Worm (Caenorhabditis elegans): ENCODE results near the gene prp-39.

prp-39 gene

DNA sequence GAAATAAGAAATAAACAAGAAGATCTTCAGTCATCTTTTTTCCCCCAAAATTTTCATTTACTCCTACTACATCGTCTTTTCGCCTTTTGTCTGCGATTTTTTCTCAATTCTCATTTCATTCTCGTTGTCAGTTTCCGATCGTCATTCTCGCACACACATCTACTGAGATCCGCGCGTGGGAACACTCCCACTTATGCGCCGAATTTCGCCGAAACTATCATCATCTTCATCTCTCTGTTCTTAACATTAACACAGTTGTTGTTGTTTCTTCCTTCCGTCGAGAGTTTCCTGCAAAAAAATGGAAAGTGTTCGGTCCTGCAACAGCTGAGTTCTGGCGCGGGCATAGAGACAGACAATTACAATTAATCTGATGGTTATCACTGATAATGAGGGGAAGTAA is 15.2 kb upstream of the prp-39 start:
- TF ChIP-seq rnt-1 (tag; optimal IDR thresholded peaks at IDR 0.05) (no peak), elt-2 (tag; optimal IDR thresholded peaks at IDR 0.05) (no peak), lin-11 (tag; optimal IDR thresholded peaks at IDR 0.05) (no peak), tbx-2 (tag; optimal IDR thresholded peaks at IDR 0.05) (no peak), ceh-24 (tag; optimal IDR thresholded peaks at IDR 0.05) (no peak), pat-9 (tag; optimal IDR thresholded peaks at IDR 0.05) (no peak), ceh-2 (tag; optimal IDR thresholded peaks at IDR 0.05) (no peak), dmd-4 (tag; optimal IDR thresholded peaks at IDR 0.05; ENCODE audit: borderline replicate concordance) (no peak), unc-3 (GFP tag; conservative IDR thresholded peaks at IDR 0.05) (no peak), unc-3 (tag; optimal IDR thresholded peaks at IDR 0.05) (no peak), ceh-18 (tag; optimal IDR thresholded peaks at IDR 0.05) (no peak), ceh-30 (tag; optimal IDR thresholded peaks at IDR 0.05) (no peak), ceh-9 (tag; optimal IDR thresholded peaks at IDR 0.05) (no peak), T23F11.4 (GFP tag; optimal IDR thresholded peaks at IDR 0.05) (no peak), hlh-13 (GFP tag; optimal IDR thresholded peaks at IDR 0.05) (no peak), syd-9 (tag; optimal IDR thresholded peaks at IDR 0.05) (no peak)

ce11 chrV:5696177-5696576 is 13.7 kb upstream of the prp-39 start:
- TF ChIP-seq ceh-24 (tag; optimal IDR thresholded peaks at IDR 0.05) (no peak), nhr-11 (tag; optimal IDR thresholded peaks at IDR 0.05) (no peak), unc-3 (GFP tag; conservative IDR thresholded peaks at IDR 0.05) (no peak), unc-3 (tag; optimal IDR thresholded peaks at IDR 0.05) (no peak), ama-1 (optimal IDR thresholded peaks at IDR 0.05) (no peak), lin-11 (tag; optimal IDR thresholded peaks at IDR 0.05) (no peak), pat-9 (tag; optimal IDR thresholded peaks at IDR 0.05) (no peak), hlh-15 (tag; optimal IDR thresholded peaks at IDR 0.05) (no peak), ceh-2 (tag; optimal IDR thresholded peaks at IDR 0.05) (no peak), elt-4 (tag; optimal IDR thresholded peaks at IDR 0.05) (no peak), pag-3 (tag; optimal IDR thresholded peaks at IDR 0.05; ENCODE audit: borderline replicate concordance) (no peak), ceh-6 (GFP tag; optimal IDR thresholded peaks at IDR 0.05) (no peak), hlh-6 (tag; optimal IDR thresholded peaks at IDR 0.05) (no peak)

DNA sequence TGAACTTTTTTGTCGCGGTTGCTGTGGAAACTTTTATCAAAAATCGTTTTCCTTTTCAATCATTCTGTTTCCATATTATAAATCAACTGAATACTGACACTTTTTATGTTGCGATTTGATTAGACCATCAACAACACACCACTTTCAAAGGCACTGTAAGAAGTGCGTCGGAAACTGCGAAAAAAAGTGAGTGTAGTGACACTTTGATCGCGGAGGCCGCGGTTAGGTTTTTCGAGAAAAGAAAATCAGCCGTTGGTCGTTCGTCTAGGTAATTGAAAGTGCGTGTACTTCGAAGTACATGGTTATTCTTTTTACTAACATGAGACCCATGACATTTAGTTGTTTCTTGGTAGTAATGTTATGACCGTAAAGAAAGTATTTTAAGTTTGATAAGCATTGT is 13.2 kb upstream of the prp-39 start:
- TF ChIP-seq T23F11.4 (GFP tag; optimal IDR thresholded peaks at IDR 0.05) (no peak), F13H6.1 (tag; optimal IDR thresholded peaks at IDR 0.05) (no peak), gmeb-2 (tag; optimal IDR thresholded peaks at IDR 0.05) (no peak), ceh-6 (GFP tag; optimal IDR thresholded peaks at IDR 0.05) (no peak), syd-9 (tag; optimal IDR thresholded peaks at IDR 0.05) (no peak), fax-1 (tag; optimal IDR thresholded peaks at IDR 0.05) (no peak), pat-9 (tag; optimal IDR thresholded peaks at IDR 0.05) (no peak), nhr-11 (tag; optimal IDR thresholded peaks at IDR 0.05) (no peak), fkh-6 (tag; optimal IDR thresholded peaks at IDR 0.05) (no peak), dmd-4 (tag; optimal IDR thresholded peaks at IDR 0.05; ENCODE audit: borderline replicate concordance) (no peak), unc-3 (GFP tag; conservative IDR thresholded peaks at IDR 0.05) (no peak), unc-3 (tag; optimal IDR thresholded peaks at IDR 0.05) (no peak), fkh-10 (GFP tag; optimal IDR thresholded peaks at IDR 0.05) (no peak), ceh-48 (tag; optimal IDR thresholded peaks at IDR 0.05) (no peak), tbx-2 (tag; optimal IDR thresholded peaks at IDR 0.05) (no peak), ceh-30 (tag; optimal IDR thresholded peaks at IDR 0.05) (no peak), ahr-1 (tag; optimal IDR thresholded peaks at IDR 0.05) (no peak), pqm-1 (tag; optimal IDR thresholded peaks at IDR 0.05) (no peak), hlh-15 (tag; optimal IDR thresholded peaks at IDR 0.05) (no peak), pax-1 (tag; optimal IDR thresholded peaks at IDR 0.05) (no peak), mec-3 (tag; optimal IDR thresholded peaks at IDR 0.05; ENCODE audit: borderline replicate concordance) (no peak)

- TF ChIP-seq hlh-6 (tag; optimal IDR thresholded peaks at IDR 0.05) (no peak), unc-3 (GFP tag; conservative IDR thresholded peaks at IDR 0.05) (no peak), unc-3 (tag; optimal IDR thresholded peaks at IDR 0.05) (no peak), sdc-2 (tag; optimal IDR thresholded peaks at IDR 0.05) (no peak), hlh-13 (GFP tag; optimal IDR thresholded peaks at IDR 0.05) (no peak), K02D7.2 (tag; optimal IDR thresholded peaks at IDR 0.05) (no peak), pha-2 (tag; optimal IDR thresholded peaks at IDR 0.05) (no peak), pha-4 (tag; optimal IDR thresholded peaks at IDR 0.05) (no peak), unc-42 (tag; optimal IDR thresholded peaks at IDR 0.05) (no peak), unc-86 (tag; optimal IDR thresholded peaks at IDR 0.05) (no peak)
Observed at ce11 chrV:5693595-5693994, 11.2 kb upstream of the prp-39 start.
